Fruit fly (Drosophila melanogaster) whole organism, prepupa: ENCODE measurements around the gene ArfGAP1.

Source experiments
- Blimp-1 ChIP-seq: fragments of 200-800 bp; sonication (Bioruptor generic); optimal IDR thresholded peaks from 3 replicates; lab custom pipeline; 2017; ENCODE audit warnings: missing biosample characterization, missing genetic modification characterization, mild to moderate bottlenecking, moderate library complexity, missing genetic modification reagents
- CG10631 ChIP-seq: fragments of 200-800 bp; sonication (Bioruptor generic); optimal IDR thresholded peaks from 2 replicates; lab custom pipeline; 2016; ENCODE audit warnings: missing biosample characterization, missing genetic modification characterization
- CG10669 ChIP-seq: fragments of 200-800 bp; sonication (Bioruptor generic); optimal IDR thresholded peaks from 3 replicates; lab custom pipeline; 2018; ENCODE audit warnings: missing biosample characterization, mild to moderate bottlenecking, missing genetic modification characterization, moderate library complexity
- CG11294 ChIP-seq: fragments of 200-800 bp; sonication (Bioruptor generic); IDR thresholded peaks from 2 replicates; pipeline ENCODE4 v1.3.6; 2022; ENCODE audit warnings: missing biosample characterization, missing genetic modification characterization
- CG11762 ChIP-seq: fragments of 200-800 bp; sonication (Bioruptor generic); optimal IDR thresholded peaks from 3 replicates; lab custom pipeline; 2016; ENCODE audit warnings: missing biosample characterization, missing genetic modification characterization; ENCODE audit not compliant: insufficient read depth
- CG11902 ChIP-seq: fragments of 200-800 bp; sonication (Bioruptor generic); optimal IDR thresholded peaks from 3 replicates; lab custom pipeline; 2016; ENCODE audit warnings: missing biosample characterization, missing genetic modification characterization
- CG15336 ChIP-seq: fragments of 200-800 bp; sonication (Bioruptor generic); IDR thresholded peaks from 2 replicates; pipeline ENCODE4 v1.3.6; 2022; ENCODE audit warnings: missing biosample characterization, missing genetic modification characterization
- CG1621 ChIP-seq: fragments of 200-800 bp; sonication (Bioruptor generic); optimal IDR thresholded peaks from 3 replicates; lab custom pipeline; 2018; ENCODE audit warnings: missing biosample characterization, mild to moderate bottlenecking, missing genetic modification characterization
- CG16779 ChIP-seq: fragments of 200-800 bp; sonication (Bioruptor generic); optimal IDR thresholded peaks from 3 replicates; lab custom pipeline; 2017; ENCODE audit warnings: missing biosample characterization, mild to moderate bottlenecking, missing genetic modification characterization
- CG31627 ChIP-seq: fragments of 200-800 bp; sonication (Bioruptor generic); optimal IDR thresholded peaks from 3 replicates; lab custom pipeline; 2016; ENCODE audit warnings: missing biosample characterization, missing genetic modification characterization
- CG34406 ChIP-seq: fragments of 200-800 bp; sonication (Bioruptor generic); optimal IDR thresholded peaks from 3 replicates; lab custom pipeline; 2016; ENCODE audit warnings: missing biosample characterization, missing genetic modification characterization
- CG3919 ChIP-seq: fragments of 200-800 bp; sonication (Bioruptor generic); optimal IDR thresholded peaks from 3 replicates; lab custom pipeline; 2016; ENCODE audit warnings: missing biosample characterization, missing genetic modification characterization
- CG4318 ChIP-seq: fragments of 200-800 bp; sonication (Bioruptor generic); optimal IDR thresholded peaks from 3 replicates; lab custom pipeline; 2017; ENCODE audit warnings: missing biosample characterization, mild to moderate bottlenecking, missing genetic modification characterization
- CG6163 ChIP-seq: fragments of 200-800 bp; sonication (Bioruptor generic); IDR thresholded peaks from 3 replicates; pipeline ENCODE4 v1.3.6; 2022; ENCODE audit warnings: missing biosample characterization, missing genetic modification characterization
- CG6276 ChIP-seq: fragments of 200-800 bp; sonication (Bioruptor generic); optimal IDR thresholded peaks from 2 replicates; lab custom pipeline; 2017; ENCODE audit warnings: missing biosample characterization, mild to moderate bottlenecking, missing genetic modification characterization
- CG6792 ChIP-seq: fragments of 200-800 bp; sonication (Bioruptor generic); optimal IDR thresholded peaks from 3 replicates; lab custom pipeline; 2016; ENCODE audit warnings: missing biosample characterization, missing genetic modification characterization
- CG6808 ChIP-seq: fragments of 200-800 bp; sonication (Bioruptor generic); optimal IDR thresholded peaks from 3 replicates; lab custom pipeline; 2017; ENCODE audit warnings: missing biosample characterization, missing genetic modification characterization, mild to moderate bottlenecking, moderate library complexity, missing genetic modification reagents
- CG6854 ChIP-seq: fragments of 200-800 bp; sonication (Bioruptor generic); optimal IDR thresholded peaks from 2 replicates; lab custom pipeline; 2017; ENCODE audit warnings: missing biosample characterization, mild to moderate bottlenecking, missing genetic modification characterization
- CG7368 ChIP-seq: fragments of 200-800 bp; sonication (Bioruptor generic); optimal IDR thresholded peaks from 3 replicates; lab custom pipeline; 2016; ENCODE audit warnings: missing biosample characterization, missing genetic modification characterization
- CG8319 ChIP-seq: fragments of 200-800 bp; sonication (Bioruptor generic); optimal IDR thresholded peaks from 3 replicates; lab custom pipeline; 2016; ENCODE audit warnings: missing biosample characterization, missing genetic modification characterization
- CG8632 ChIP-seq: fragments of 200-800 bp; sonication (Bioruptor generic); optimal IDR thresholded peaks from 3 replicates; lab custom pipeline; 2016; ENCODE audit warnings: missing biosample characterization, missing genetic modification characterization
- CG9139 ChIP-seq: fragments of 200-800 bp; sonication (Bioruptor generic); optimal IDR thresholded peaks from 3 replicates; lab custom pipeline; 2017; ENCODE audit warnings: missing biosample characterization, mild to moderate bottlenecking, missing genetic modification characterization
- Eip75B ChIP-seq: fragments of 200-800 bp; sonication (Bioruptor generic); optimal IDR thresholded peaks from 3 replicates; lab custom pipeline; 2016; ENCODE audit warnings: missing biosample characterization, missing genetic modification characterization
- Eip93F ChIP-seq: fragments of 200-800 bp; sonication (Bioruptor generic); optimal IDR thresholded peaks from 2 replicates; lab custom pipeline; 2016; ENCODE audit warnings: missing biosample characterization, mild to moderate bottlenecking, missing genetic modification characterization
- Ets96B ChIP-seq: fragments of 200-800 bp; optimal IDR thresholded peaks from 2 replicates; lab custom pipeline; 2019; ENCODE audit warnings: missing biosample characterization, mild to moderate bottlenecking, missing genetic modification characterization, moderate library complexity
- Gug ChIP-seq: fragments of 200-800 bp; sonication (Bioruptor generic); IDR thresholded peaks from 2 replicates; pipeline ENCODE4 v1.3.6; 2022; ENCODE audit warnings: missing biosample characterization, missing genetic modification characterization
- Hr38 ChIP-seq: sonication (Bioruptor generic); optimal IDR thresholded peaks from 2 replicates; lab custom pipeline; 2016; ENCODE audit warnings: missing biosample characterization, missing genetic modification characterization
- Hr39 ChIP-seq: fragments of 200-800 bp; sonication (Bioruptor generic); optimal IDR thresholded peaks from 2 replicates; lab custom pipeline; 2016; ENCODE audit warnings: missing biosample characterization, missing genetic modification characterization
- Hr4 ChIP-seq: fragments of 200-800 bp; sonication (Bioruptor generic); optimal IDR thresholded peaks from 3 replicates; lab custom pipeline; 2016; ENCODE audit warnings: missing biosample characterization, missing genetic modification characterization
- Lpt ChIP-seq: fragments of 200-800 bp; sonication (Bioruptor generic); optimal IDR thresholded peaks from 3 replicates; lab custom pipeline; 2016; ENCODE audit warnings: missing biosample characterization, missing genetic modification characterization
- Met ChIP-seq: fragments of 200-800 bp; sonication (Bioruptor generic); optimal IDR thresholded peaks from 3 replicates; lab custom pipeline; 2016; ENCODE audit warnings: missing biosample characterization, missing genetic modification characterization
- OdsH ChIP-seq: fragments of 200-800 bp; sonication (Bioruptor generic); optimal IDR thresholded peaks from 3 replicates; lab custom pipeline; 2016; ENCODE audit warnings: missing biosample characterization, missing genetic modification characterization
- Sox102F ChIP-seq: fragments of 200-800 bp; sonication (Bioruptor generic); optimal IDR thresholded peaks from 2 replicates; lab custom pipeline; 2016; ENCODE audit warnings: missing biosample characterization, mild to moderate bottlenecking, missing genetic modification characterization
- Sox14 ChIP-seq: fragments of 200-800 bp; sonication (Bioruptor generic); optimal IDR thresholded peaks from 3 replicates; lab custom pipeline; 2016; ENCODE audit warnings: missing biosample characterization, missing genetic modification characterization
- Sox15 ChIP-seq: fragments of 200-800 bp; sonication (Bioruptor generic); optimal IDR thresholded peaks from 3 replicates; lab custom pipeline; 2016; ENCODE audit warnings: missing biosample characterization, missing genetic modification characterization
- achi ChIP-seq: fragments of 200-800 bp; sonication (Bioruptor generic); optimal IDR thresholded peaks from 3 replicates; lab custom pipeline; 2016; ENCODE audit warnings: missing biosample characterization, missing genetic modification characterization
- acj6 ChIP-seq: fragments of 200-800 bp; sonication (Bioruptor generic); optimal IDR thresholded peaks from 3 replicates; lab custom pipeline; 2016; ENCODE audit warnings: missing biosample characterization, missing genetic modification characterization
- cyc ChIP-seq: fragments of 200-800 bp; sonication (Bioruptor generic); optimal IDR thresholded peaks from 3 replicates; lab custom pipeline; 2016; ENCODE audit warnings: missing biosample characterization, missing genetic modification characterization
- dac ChIP-seq: fragments of 200-800 bp; sonication (Bioruptor generic); optimal IDR thresholded peaks from 2 replicates; lab custom pipeline; 2017; ENCODE audit warnings: missing biosample characterization, mild to moderate bottlenecking, missing genetic modification characterization
- dsx ChIP-seq: fragments of 200-800 bp; optimal IDR thresholded peaks from 3 replicates; lab custom pipeline; 2019; ENCODE audit warnings: missing biosample characterization, mild to moderate bottlenecking, missing genetic modification characterization, moderate library complexity; ENCODE audit not compliant: poor library complexity, severe bottlenecking
- eg ChIP-seq: fragments of 200-800 bp; sonication (Bioruptor generic); IDR thresholded peaks from 3 replicates; pipeline ENCODE4 v1.3.6; 2022; ENCODE audit warnings: missing biosample characterization, missing genetic modification characterization
- esn ChIP-seq: fragments of 200-800 bp; sonication (Bioruptor generic); optimal IDR thresholded peaks from 2 replicates; lab custom pipeline; 2016; ENCODE audit warnings: missing biosample characterization, mild to moderate bottlenecking, missing genetic modification characterization, moderate library complexity
- fd59A ChIP-seq: fragments of 200-800 bp; sonication (Bioruptor generic); optimal IDR thresholded peaks from 2 replicates; lab custom pipeline; 2017; ENCODE audit warnings: missing biosample characterization, mild to moderate bottlenecking, missing genetic modification characterization, missing genetic modification reagents
- fd85E ChIP-seq: fragments of 200-800 bp; sonication (Bioruptor generic); optimal IDR thresholded peaks from 3 replicates; lab custom pipeline; 2016; ENCODE audit warnings: missing biosample characterization, missing genetic modification characterization
- fkh ChIP-seq: fragments of 200-800 bp; sonication (Bioruptor generic); optimal IDR thresholded peaks from 3 replicates; lab custom pipeline; 2017; ENCODE audit warnings: missing biosample characterization, mild to moderate bottlenecking, missing genetic modification characterization, moderate library complexity
- pdm3 ChIP-seq: fragments of 200-800 bp; sonication (Bioruptor generic); optimal IDR thresholded peaks from 3 replicates; lab custom pipeline; 2016; ENCODE audit warnings: missing biosample characterization, missing genetic modification characterization
- ss ChIP-seq, 2 experiments: fragments of 200-800 bp; sonication (Bioruptor generic); optimal IDR thresholded peaks; 2 replicates in 1 of 2; 3 replicates in 1 of 2; lab custom pipeline; 2017 to 2018; ENCODE audit warnings: mild to moderate bottlenecking in 2 of 2, missing biosample characterization in 2 of 2, missing genetic modification characterization in 2 of 2, moderate library complexity in 1 of 2
- vri ChIP-seq: fragments of 200-800 bp; sonication (Bioruptor generic); optimal IDR thresholded peaks from 3 replicates; lab custom pipeline; 2016; ENCODE audit warnings: missing biosample characterization, mild to moderate bottlenecking, missing genetic modification characterization

ArfGAP1 gene

dm6 chr3L:12461953-12462352, 44.6 kb upstream of the ArfGAP1 start:
- TF ChIP-seq Hr38 (no peak), CG9139 (GFP tag; lab: Kevin White, UChicago) (no peak), fkh (GFP tag; lab: Kevin White, UChicago) (no peak), Eip93F (GFP tag; lab: Kevin White, UChicago) (no peak), Blimp-1 (GFP tag; lab: Kevin White, UChicago) (no peak), Met (GFP tag; lab: Kevin White, UChicago) (no peak), fd85E (GFP tag; lab: Kevin White, UChicago) (no peak), CG8632 (GFP tag; lab: Kevin White, UChicago) (no peak), Hr4 (GFP tag; lab: Kevin White, UChicago) (no peak), Ets96B (tag; lab: Kevin White, UChicago) (no peak)

dm6 chr3L:12456916-12457662, 39.7 kb upstream of the ArfGAP1 start:
- TF ChIP-seq Hr39 (GFP tag; lab: Kevin White, UChicago) = peak; percentile 31
- TF ChIP-seq pdm3 = peak; percentile 47
- TF ChIP-seq CG7368 (GFP tag; lab: Kevin White, UChicago) = peak; percentile 32
- TF ChIP-seq CG11762 = peak; percentile 52
- TF ChIP-seq Lpt (GFP tag; lab: Kevin White, UChicago) = peak; percentile 55
- TF ChIP-seq dsx (GFP tag; lab: Kevin White, UChicago) = peak; percentile 66
- peak; percentile 41 for TF ChIP-seq CG31627 (GFP tag; lab: Kevin White, UChicago)
- peak; percentile 79 for TF ChIP-seq CG3919 (GFP tag; lab: Kevin White, UChicago)
- TF ChIP-seq fkh (GFP tag; lab: Kevin White, UChicago) = peak; percentile 31
- TF ChIP-seq Hr38 = no peak
- TF ChIP-seq Gug = no peak
- peak; percentile 48 for TF ChIP-seq Eip75B (GFP tag; lab: Kevin White, UChicago)
- TF ChIP-seq fd85E (GFP tag; lab: Kevin White, UChicago) = no peak
- TF ChIP-seq CG6276 = peak; percentile 20
- TF ChIP-seq OdsH (GFP tag; lab: Kevin White, UChicago) = peak; percentile 63
- no peak for TF ChIP-seq CG1621
- peak; percentile 29 to 60 for TF ChIP-seq ss (GFP tag; optimal IDR thresholded peaks at IDR 0.05; lab: Kevin White, UChicago)
- TF ChIP-seq CG8632 (GFP tag; lab: Kevin White, UChicago) = peak; percentile 50
- TF ChIP-seq Sox102F (GFP tag; lab: Kevin White, UChicago) = peak; percentile 27
- peak; percentile 66 for TF ChIP-seq CG34406 (GFP tag; lab: Kevin White, UChicago)
- peak; percentile 26 for TF ChIP-seq Sox15 (GFP tag; lab: Kevin White, UChicago)
- TF ChIP-seq Sox14 (GFP tag; lab: Kevin White, UChicago) = peak; percentile 50
- TF ChIP-seq CG11294 (GFP tag; lab: Robert Waterston, UW) = no peak
- peak; percentile 68 for TF ChIP-seq CG10669 (GFP tag; lab: Kevin White, UChicago)
- TF ChIP-seq achi (GFP tag; lab: Kevin White, UChicago) = peak; percentile 69
- peak; percentile 26 for TF ChIP-seq CG11902 (GFP tag; lab: Kevin White, UChicago)
- no peak for TF ChIP-seq CG16779 (tag; lab: Kevin White, UChicago)
- TF ChIP-seq CG6808 (GFP tag; lab: Kevin White, UChicago) = peak; percentile 71
- TF ChIP-seq Hr4 (GFP tag; lab: Kevin White, UChicago) = peak; percentile 49
- TF ChIP-seq CG6163 (GFP tag; lab: Robert Waterston, UW) = no peak
- TF ChIP-seq CG10631 = peak; percentile 61
- peak; percentile 55 for TF ChIP-seq fd59A (GFP tag; lab: Kevin White, UChicago)
- peak; percentile 10 for TF ChIP-seq vri (GFP tag; lab: Kevin White, UChicago)
- peak; percentile 38 for TF ChIP-seq CG8319 (GFP tag; lab: Kevin White, UChicago)
- TF ChIP-seq acj6 (GFP tag; lab: Kevin White, UChicago) = peak; percentile 71
- peak; percentile 47 for TF ChIP-seq cyc (GFP tag; lab: Kevin White, UChicago)
- TF ChIP-seq CG6854 (GFP tag; lab: Kevin White, UChicago) = no peak
- no peak for TF ChIP-seq eg (GFP tag; lab: Robert Waterston, UW)
- peak; percentile 70 for TF ChIP-seq esn
- no peak for TF ChIP-seq dac
- peak; percentile 34 for TF ChIP-seq CG6792 (GFP tag; lab: Kevin White, UChicago)
- peak; percentile 40; the same call in 1 of the 2 replicates for TF ChIP-seq CG15336 (GFP tag; lab: Robert Waterston, UW)
- TF ChIP-seq CG4318 = peak; percentile 34
